Worm (Caenorhabditis elegans) whole organism, mixed stage, embryonic: ENCODE measurements around the gene mrps-33.

Source experiments
- bed-3 ChIP-seq: fragments of 200-800 bp; sonication (Bioruptor generic); optimal IDR thresholded peaks from 3 replicates; lab custom pipeline; 2018; ENCODE audit warnings: mild to moderate bottlenecking, missing genetic modification characterization, moderate library complexity, missing compliant biosample characterization
- blmp-1 ChIP-seq: fragments of 150-350 bp; optimal IDR thresholded peaks from 2 replicates; lab custom pipeline; 2014; ENCODE audit warnings: missing biosample characterization, missing genetic modification characterization
- ceh-39 ChIP-seq: fragments of 150-350 bp; optimal IDR thresholded peaks from 2 replicates; lab custom pipeline; 2014; ENCODE audit warnings: missing biosample characterization, missing genetic modification characterization
- ceh-43 ChIP-seq: fragments of 200-800 bp; sonication (Bioruptor generic); optimal IDR thresholded peaks from 2 replicates; lab custom pipeline; 2018; ENCODE audit warnings: mild to moderate bottlenecking, missing genetic modification characterization, moderate library complexity, missing compliant biosample characterization
- ceh-83 ChIP-seq: fragments of 200-800 bp; sonication (Bioruptor generic); optimal IDR thresholded peaks from 2 replicates; lab custom pipeline; 2018; ENCODE audit warnings: mild to moderate bottlenecking, missing genetic modification characterization, missing compliant biosample characterization
- ces-1 ChIP-seq: fragments of 150-350 bp; optimal IDR thresholded peaks from 2 replicates; lab custom pipeline; 2014; ENCODE audit warnings: missing biosample characterization, missing genetic modification reagents, missing genetic modification characterization
- cnd-1 ChIP-seq: fragments of 200-800 bp; sonication (Bioruptor generic); optimal IDR thresholded peaks from 2 replicates; lab custom pipeline; 2018; ENCODE audit warnings: mild to moderate bottlenecking, missing genetic modification characterization, missing compliant biosample characterization
- drap-1 ChIP-seq: fragments of 200-800 bp; sonication (Bioruptor generic); optimal IDR thresholded peaks from 3 replicates; lab custom pipeline; 2018; ENCODE audit warnings: mild to moderate bottlenecking, missing genetic modification characterization, missing compliant biosample characterization
- elt-1 ChIP-seq: sonication (generic microtip); optimal IDR thresholded peaks from 2 replicates; lab custom pipeline; 2017; ENCODE audit warnings: missing genetic modification characterization, mild to moderate bottlenecking, missing compliant biosample characterization, antibody characterized with exemption, moderate library complexity, borderline replicate concordance; ENCODE audit not compliant: insufficient read depth
- elt-3 ChIP-seq: fragments of 150-350 bp; optimal IDR thresholded peaks from 2 replicates; lab custom pipeline; 2014; ENCODE audit warnings: missing biosample characterization, missing genetic modification characterization
- flh-1 ChIP-seq: fragments of 200-800 bp; sonication (Bioruptor generic); optimal IDR thresholded peaks from 2 replicates; lab custom pipeline; 2018; ENCODE audit warnings: mild to moderate bottlenecking, missing genetic modification characterization, moderate library complexity, missing compliant biosample characterization
- ham-2 ChIP-seq: fragments of 200-800 bp; sonication (Bioruptor generic); optimal IDR thresholded peaks from 2 replicates; lab custom pipeline; 2018; ENCODE audit warnings: mild to moderate bottlenecking, missing genetic modification characterization, missing compliant biosample characterization
- hlh-1 ChIP-seq: fragments of 150-350 bp; optimal IDR thresholded peaks from 2 replicates; lab custom pipeline; 2014; ENCODE audit warnings: missing biosample characterization, missing genetic modification reagents, missing genetic modification characterization
- lin-13 ChIP-seq: fragments of 150-350 bp; optimal IDR thresholded peaks from 2 replicates; lab custom pipeline; 2014; ENCODE audit warnings: missing biosample characterization, missing genetic modification characterization
- lin-32 ChIP-seq: fragments of 200-800 bp; sonication (Bioruptor generic); optimal IDR thresholded peaks from 2 replicates; lab custom pipeline; 2018; ENCODE audit warnings: mild to moderate bottlenecking, missing genetic modification characterization, missing compliant biosample characterization
- lsy-2 ChIP-seq: fragments of 150-350 bp; optimal IDR thresholded peaks from 2 replicates; lab custom pipeline; 2014; ENCODE audit warnings: missing biosample characterization, missing genetic modification characterization
- mab-5 ChIP-seq: fragments of 150-350 bp; optimal IDR thresholded peaks from 2 replicates; lab custom pipeline; 2014; ENCODE audit warnings: missing biosample characterization, missing genetic modification characterization
- mep-1 ChIP-seq: fragments of 150-350 bp; optimal IDR thresholded peaks from 2 replicates; lab custom pipeline; 2017; ENCODE audit warnings: missing biosample characterization, missing genetic modification reagents, missing genetic modification characterization, inconsistent platforms
- mls-2 ChIP-seq: sonication (generic microtip); optimal IDR thresholded peaks from 2 replicates; lab custom pipeline; 2016; ENCODE audit warnings: mild to moderate bottlenecking, missing genetic modification characterization, moderate library complexity, missing compliant biosample characterization
- nhr-12 ChIP-seq: fragments of 150-350 bp; optimal IDR thresholded peaks from 2 replicates; lab custom pipeline; 2014; ENCODE audit warnings: missing biosample characterization, missing genetic modification characterization
- nhr-2 ChIP-seq: fragments of 150-350 bp; optimal IDR thresholded peaks from 2 replicates; lab custom pipeline; 2014; ENCODE audit warnings: missing biosample characterization, missing genetic modification characterization
- nhr-237 ChIP-seq: fragments of 150-350 bp; optimal IDR thresholded peaks from 2 replicates; lab custom pipeline; 2014; ENCODE audit warnings: missing biosample characterization, missing genetic modification characterization
- nhr-76 ChIP-seq: sonication (generic microtip); optimal IDR thresholded peaks from 2 replicates; lab custom pipeline; 2017; ENCODE audit warnings: missing biosample characterization, missing genetic modification characterization
- sem-2 ChIP-seq: fragments of 200-800 bp; sonication (Bioruptor generic); optimal IDR thresholded peaks from 2 replicates; lab custom pipeline; 2018; ENCODE audit warnings: mild to moderate bottlenecking, missing genetic modification characterization, missing compliant biosample characterization
- snpc-4 ChIP-seq: fragments of 150-350 bp; optimal IDR thresholded peaks from 2 replicates; lab custom pipeline; 2014; ENCODE audit warnings: missing biosample characterization, missing genetic modification characterization
- tbx-8 ChIP-seq: fragments of 200-800 bp; sonication (Bioruptor generic); optimal IDR thresholded peaks from 2 replicates; lab custom pipeline; 2018; ENCODE audit warnings: mild to moderate bottlenecking, missing genetic modification characterization, moderate library complexity, missing compliant biosample characterization
- unc-120 ChIP-seq: sonication (generic microtip); optimal IDR thresholded peaks from 2 replicates; lab custom pipeline; 2017; ENCODE audit warnings: missing genetic modification characterization, missing compliant biosample characterization; ENCODE audit not compliant: poor library complexity, severe bottlenecking
- unc-39 ChIP-seq: fragments of 150-350 bp; optimal IDR thresholded peaks from 2 replicates; lab custom pipeline; 2014; ENCODE audit warnings: missing biosample characterization, missing genetic modification characterization
- unc-62 ChIP-seq: fragments of 150-350 bp; optimal IDR thresholded peaks from 2 replicates; lab custom pipeline; 2014; ENCODE audit warnings: missing biosample characterization, missing genetic modification reagents, missing genetic modification characterization
- zip-8 ChIP-seq: fragments of 150-350 bp; optimal IDR thresholded peaks from 2 replicates; lab custom pipeline; 2014; ENCODE audit warnings: missing biosample characterization, missing genetic modification characterization
- ztf-11 ChIP-seq: fragments of 150-350 bp; optimal IDR thresholded peaks from 2 replicates; lab custom pipeline; 2014; ENCODE audit warnings: missing biosample characterization, missing genetic modification characterization

The mrps-33 gene

DNA sequence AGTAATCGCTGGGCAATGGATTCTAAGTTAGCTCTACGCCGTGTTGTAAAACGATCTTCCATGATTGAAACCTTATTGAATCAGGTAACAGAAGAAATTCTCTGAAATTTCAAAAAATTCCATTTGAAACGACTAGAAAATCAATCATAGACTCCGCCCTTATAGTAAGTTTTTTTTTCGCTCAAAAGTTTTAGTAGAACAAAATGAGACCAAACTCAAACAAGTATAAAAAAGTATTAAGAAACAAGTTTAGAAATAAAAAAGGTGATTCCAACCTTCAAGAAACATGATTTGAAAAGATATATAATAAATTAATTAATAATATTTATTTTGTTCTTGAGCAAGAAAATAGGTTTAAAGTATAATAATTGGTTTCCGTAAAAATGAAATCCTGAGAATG lies 38.2 kb upstream of the mrps-33 start, which contains the start of gene C33D9.6:
Gene C33D9.6 (minus strand): TSS at position 101 of the 400 bp plus-strand sequence.
- no peak for TF ChIP-seq unc-120
- no peak for TF ChIP-seq blmp-1 (tag; lab: Kevin White, UChicago)
- no peak for TF ChIP-seq ham-2 (GFP tag; lab: Kevin White, UChicago)
- no peak for TF ChIP-seq unc-39 (tag; lab: Kevin White, UChicago)
- no peak for TF ChIP-seq tbx-8 (GFP tag; lab: Kevin White, UChicago)
- no peak for TF ChIP-seq nhr-76 (tag; lab: Kevin White, UChicago)
- TF ChIP-seq nhr-2 = no peak
- no peak for TF ChIP-seq flh-1 (GFP tag; lab: Kevin White, UChicago)
- TF ChIP-seq elt-1 (tag; lab: Kevin White, UChicago) = no peak
- no peak for TF ChIP-seq hlh-1 (tag; lab: Kevin White, UChicago)
- TF ChIP-seq drap-1 = no peak
- no peak for TF ChIP-seq ceh-83
- no peak for TF ChIP-seq lin-32
- TF ChIP-seq lin-13 (tag; lab: Kevin White, UChicago) = no peak
- no peak for TF ChIP-seq zip-8
- TF ChIP-seq ceh-43 (GFP tag; lab: Kevin White, UChicago) = no peak
- no peak for TF ChIP-seq mep-1
- no peak for TF ChIP-seq cnd-1 (tag; lab: Kevin White, UChicago)
- no peak for TF ChIP-seq mab-5
- TF ChIP-seq ztf-11 (tag; lab: Kevin White, UChicago) = no peak

DNA sequence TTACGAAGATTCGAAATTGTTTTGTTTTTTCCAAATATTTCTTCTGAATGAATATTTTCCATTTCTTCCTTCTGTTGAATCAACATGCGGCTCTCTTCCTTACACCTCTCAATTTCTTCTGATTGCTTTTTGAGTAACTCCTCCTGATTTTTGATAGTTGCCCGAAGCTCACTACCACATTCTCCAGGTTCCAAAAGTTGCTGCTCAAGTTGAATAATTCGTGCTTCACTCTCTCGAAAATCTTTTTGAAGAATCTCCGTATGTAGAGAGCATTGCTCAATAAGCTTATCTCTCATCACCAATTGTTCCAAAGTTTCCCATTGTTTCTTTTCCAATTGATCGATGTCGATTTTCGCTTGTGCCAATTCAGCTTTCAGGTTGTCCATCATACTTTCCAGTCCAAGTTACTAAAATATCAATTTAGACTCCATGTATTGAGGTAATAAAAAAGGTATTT lies 33.0 kb upstream of the mrps-33 start, which contains the start of gene F20C5.6:
Gene F20C5.6 (minus strand): TSS at position 407 of the 457 bp plus-strand sequence.
- TF ChIP-seq elt-3 (tag; lab: Kevin White, UChicago) (no peak), ceh-83 (no peak), unc-120 (no peak), drap-1 (no peak), mab-5 (no peak), cnd-1 (tag; lab: Kevin White, UChicago) (no peak), nhr-237 (tag; lab: Kevin White, UChicago) (no peak), snpc-4 (no peak), nhr-76 (tag; lab: Kevin White, UChicago) (no peak), tbx-8 (GFP tag; lab: Kevin White, UChicago) (no peak), lsy-2 (tag; lab: Kevin White, UChicago) (no peak), sem-2 (no peak), nhr-2 (no peak), elt-1 (tag; lab: Kevin White, UChicago) (no peak), flh-1 (GFP tag; lab: Kevin White, UChicago) (no peak), ces-1 (GFP tag; lab: Kevin White, UChicago) (no peak)
- TF ChIP-seq, all 35 proteins: peak for 0

DNA sequence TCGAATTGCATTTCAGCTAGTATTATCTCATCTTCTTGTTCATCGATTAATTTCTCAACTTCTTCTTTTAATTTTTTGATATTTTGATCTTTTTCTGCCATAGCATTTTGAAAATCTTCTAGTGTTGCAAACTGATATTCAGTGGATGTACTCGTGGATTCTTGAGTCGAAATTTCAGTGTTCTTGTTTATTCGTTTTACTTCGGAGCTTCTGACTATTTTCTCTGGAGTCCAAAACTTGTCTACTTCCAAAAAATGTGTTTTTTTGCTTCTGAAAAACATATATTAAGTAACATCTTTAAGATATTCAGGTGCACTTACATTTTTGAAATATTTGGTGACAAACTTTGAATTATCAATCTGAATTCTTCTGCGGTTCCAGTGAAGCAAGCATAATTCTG lies 29.7 kb upstream of the mrps-33 start, which contains the start of gene F20C5.5:
Gene F20C5.5 (minus strand): TSS at position 101 of the 400 bp plus-strand sequence.
- TF ChIP-seq ceh-39 (tag; lab: Kevin White, UChicago) (no peak), nhr-76 (tag; lab: Kevin White, UChicago) (no peak), drap-1 (no peak), blmp-1 (tag; lab: Kevin White, UChicago) (no peak), ceh-83 (no peak), unc-39 (tag; lab: Kevin White, UChicago) (no peak), nhr-12 (tag; lab: Kevin White, UChicago) (no peak), mls-2 (tag; lab: Kevin White, UChicago) (no peak), lsy-2 (tag; lab: Kevin White, UChicago) (no peak), ham-2 (GFP tag; lab: Kevin White, UChicago) (no peak), nhr-2 (no peak), bed-3 (GFP tag; lab: Kevin White, UChicago) (no peak), ces-1 (GFP tag; lab: Kevin White, UChicago) (no peak), sem-2 (no peak), ceh-43 (GFP tag; lab: Kevin White, UChicago) (no peak), lin-13 (tag; lab: Kevin White, UChicago) (no peak), hlh-1 (tag; lab: Kevin White, UChicago) (no peak), ztf-11 (tag; lab: Kevin White, UChicago) (no peak)

- TF ChIP-seq ceh-43 (GFP tag; lab: Kevin White, UChicago) (no peak), unc-120 (no peak), unc-62 (no peak), snpc-4 (no peak), lsy-2 (tag; lab: Kevin White, UChicago) (no peak), mab-5 (no peak), nhr-237 (tag; lab: Kevin White, UChicago) (no peak), ces-1 (GFP tag; lab: Kevin White, UChicago) (no peak), nhr-2 (no peak), nhr-76 (tag; lab: Kevin White, UChicago) (no peak), ham-2 (GFP tag; lab: Kevin White, UChicago) (no peak), drap-1 (no peak)
Observed at ce11 chrIV:8764567-8764966, 24.7 kb upstream of the mrps-33 start, which contains the start of gene cdc-50.B. TSS of gene cdc-50.B (plus strand) at chrIV:8764867.
